Worm (Caenorhabditis elegans) whole organism, L2 larva: ENCODE results near the gene M110.10.

ENCODE experiments used
- egl-27 ChIP-seq: sonication (generic microtip); optimal IDR thresholded peaks from 3 replicates; lab custom pipeline; 2017; ENCODE audit warnings: missing biosample characterization, missing genetic modification reagents, missing genetic modification characterization
- lin-13 ChIP-seq: fragments of 150-350 bp; optimal IDR thresholded peaks from 2 replicates; lab custom pipeline; 2014; ENCODE audit warnings: missing biosample characterization, missing genetic modification reagents, missing genetic modification characterization
- lin-39 ChIP-seq: fragments of 150-350 bp; optimal IDR thresholded peaks from 2 replicates; lab custom pipeline; 2014; ENCODE audit warnings: missing biosample characterization, missing genetic modification reagents, missing genetic modification characterization
- nhr-10 ChIP-seq: sonication (generic microtip); optimal IDR thresholded peaks from 2 replicates; lab custom pipeline; 2017; ENCODE audit warnings: missing biosample characterization, missing genetic modification characterization
- nhr-11 ChIP-seq: fragments of 150-350 bp; optimal IDR thresholded peaks from 2 replicates; lab custom pipeline; 2014; ENCODE audit warnings: missing biosample characterization, missing genetic modification characterization
- nhr-12 ChIP-seq: fragments of 150-350 bp; optimal IDR thresholded peaks from 2 replicates; lab custom pipeline; 2014; ENCODE audit warnings: missing biosample characterization, missing genetic modification characterization
- nhr-21 ChIP-seq: fragments of 150-350 bp; optimal IDR thresholded peaks from 2 replicates; lab custom pipeline; 2014; ENCODE audit warnings: missing biosample characterization, missing genetic modification characterization
- nhr-237 ChIP-seq: fragments of 150-350 bp; optimal IDR thresholded peaks from 2 replicates; lab custom pipeline; 2014; ENCODE audit warnings: missing biosample characterization, missing genetic modification characterization
- sma-9 ChIP-seq, 2 experiments: fragments of 150-350 bp in 1 of 2; sonication (generic microtip) in 1 of 2; optimal IDR thresholded peaks; 2 replicates each; lab custom pipeline; 2014 to 2016; ENCODE audit warnings: missing genetic modification characterization in 2 of 2, mild to moderate bottlenecking in 1 of 2, missing biosample characterization in 1 of 2, missing compliant biosample characterization in 1 of 2, missing genetic modification reagents in 1 of 2, moderate library complexity in 1 of 2
- unc-62 ChIP-seq: fragments of 150-350 bp; optimal IDR thresholded peaks from 2 replicates; lab custom pipeline; 2014; ENCODE audit warnings: missing biosample characterization, missing genetic modification reagents, missing genetic modification characterization
- ztf-11 ChIP-seq: sonication (generic microtip); optimal IDR thresholded peaks from 2 replicates; lab custom pipeline; 2017; ENCODE audit warnings: missing biosample characterization, missing genetic modification characterization

DNA sequence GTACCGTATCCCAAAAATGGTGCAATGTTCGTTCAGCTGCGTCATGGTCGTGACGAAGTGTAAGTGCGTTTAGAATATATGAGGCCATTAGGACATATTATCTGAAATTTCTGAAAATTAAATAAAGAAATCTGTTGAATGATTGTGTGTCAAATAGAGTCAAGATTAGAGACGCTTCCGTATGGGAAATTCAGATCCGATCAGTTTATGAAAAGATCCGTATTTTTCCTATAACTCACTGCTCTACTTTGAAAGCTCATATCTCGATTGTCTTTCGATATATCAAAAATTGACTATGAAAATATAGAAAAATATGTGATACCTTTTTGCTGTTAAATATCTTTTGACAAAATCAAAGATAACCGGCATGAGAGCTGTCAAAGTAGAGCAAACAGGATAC is 34.0 kb downstream of the M110.10 start, which contains the start of gene T05C12.4:
- TF ChIP-seq nhr-21 (tag; lab: Kevin White, UChicago) (no peak), nhr-10 (tag; lab: Kevin White, UChicago) (no peak), ztf-11 (tag; lab: Kevin White, UChicago) (no peak), nhr-11 (tag; lab: Kevin White, UChicago) (no peak), unc-62 (GFP tag; lab: Kevin White, UChicago) (no peak), egl-27 (no peak), nhr-12 (tag; lab: Kevin White, UChicago) (no peak), nhr-237 (no peak), sma-9 (GFP tag; optimal IDR thresholded peaks at IDR 0.05; lab: Kevin White, UChicago) (no peak), sma-9 (tag; optimal IDR thresholded peaks at IDR 0.05; lab: Kevin White, UChicago) (no peak), lin-39 (tag; lab: Kevin White, UChicago) (no peak), lin-13 (GFP tag; lab: Kevin White, UChicago) (no peak)
